Fruit fly (Drosophila melanogaster) whole organism, embryonic: Measurements from ENCODE around the gene teq.

Experiments
- B-H2 ChIP-seq: fragments of 200-800 bp; sonication (Bioruptor generic); optimal IDR thresholded peaks from 2 replicates; lab custom pipeline; 2018; ENCODE audit warnings: missing biosample characterization, mild to moderate bottlenecking, missing genetic modification characterization
- Blimp-1 ChIP-seq: fragments of 200-800 bp; sonication (Bioruptor generic); optimal IDR thresholded peaks from 3 replicates; lab custom pipeline; 2018; ENCODE audit warnings: missing biosample characterization, missing genetic modification characterization, mild to moderate bottlenecking, moderate library complexity, missing genetic modification reagents
- CG10274 ChIP-seq: fragments of 200-800 bp; sonication (Bioruptor generic); optimal IDR thresholded peaks from 3 replicates; lab custom pipeline; 2017; ENCODE audit warnings: missing biosample characterization, mild to moderate bottlenecking, missing genetic modification characterization
- CG12299 ChIP-seq: fragments of 200-800 bp; sonication (Bioruptor generic); optimal IDR thresholded peaks from 2 replicates; lab custom pipeline; 2018; ENCODE audit warnings: missing biosample characterization, mild to moderate bottlenecking, missing genetic modification characterization
- CG12942 ChIP-seq: fragments of 200-800 bp; sonication (Bioruptor generic); optimal IDR thresholded peaks from 3 replicates; lab custom pipeline; 2016; ENCODE audit warnings: missing biosample characterization, missing genetic modification characterization
- CG15696 ChIP-seq: fragments of 200-800 bp; sonication (Bioruptor generic); optimal IDR thresholded peaks from 2 replicates; lab custom pipeline; 2019; ENCODE audit warnings: missing biosample characterization, mild to moderate bottlenecking, missing genetic modification characterization, moderate library complexity
- CG16813 ChIP-seq: fragments of 200-800 bp; sonication (Bioruptor generic); IDR thresholded peaks from 3 replicates; pipeline ENCODE4 v1.3.6; 2022; ENCODE audit warnings: missing biosample characterization, missing genetic modification characterization; ENCODE audit not compliant: partially characterized antibody
- CG17802 ChIP-seq: fragments of 200-800 bp; sonication (Bioruptor generic); optimal IDR thresholded peaks from 2 replicates; lab custom pipeline; 2018; ENCODE audit warnings: missing biosample characterization, mild to moderate bottlenecking, missing genetic modification characterization, moderate library complexity
- CG2116 ChIP-seq: fragments of 200-800 bp; sonication (Bioruptor generic); optimal IDR thresholded peaks from 3 replicates; lab custom pipeline; 2018; ENCODE audit warnings: missing biosample characterization, mild to moderate bottlenecking, missing genetic modification characterization
- CG2199 ChIP-seq: fragments of 200-800 bp; sonication (Bioruptor generic); IDR thresholded peaks from 3 replicates; pipeline ENCODE4 v1.3.6; 2022; ENCODE audit warnings: missing biosample characterization, missing genetic modification characterization
- CG32532 ChIP-seq: fragments of 200-800 bp; sonication (Bioruptor generic); IDR thresholded peaks from 2 replicates; pipeline ENCODE4 v1.3.6; 2022; ENCODE audit warnings: missing biosample characterization, missing genetic modification characterization
- CG34376 ChIP-seq: fragments of 200-800 bp; sonication (Bioruptor generic); optimal IDR thresholded peaks from 2 replicates; lab custom pipeline; 2018; ENCODE audit warnings: missing biosample characterization, mild to moderate bottlenecking, missing genetic modification characterization
- CG5180 ChIP-seq: fragments of 200-800 bp; sonication (Bioruptor generic); optimal IDR thresholded peaks from 3 replicates; lab custom pipeline; 2017; ENCODE audit warnings: missing biosample characterization, missing genetic modification characterization, mild to moderate bottlenecking, moderate library complexity, missing genetic modification reagents
- CG7745 ChIP-seq: fragments of 200-800 bp; sonication (Bioruptor generic); optimal IDR thresholded peaks from 2 replicates; lab custom pipeline; 2018; ENCODE audit warnings: missing biosample characterization, mild to moderate bottlenecking, missing genetic modification characterization, moderate library complexity
- CG8089 ChIP-seq: fragments of 200-800 bp; sonication (Bioruptor generic); optimal IDR thresholded peaks from 3 replicates; lab custom pipeline; 2016; ENCODE audit warnings: missing biosample characterization, missing genetic modification characterization
- CG9215 ChIP-seq: fragments of 200-800 bp; sonication (Bioruptor generic); IDR thresholded peaks from 2 replicates; pipeline ENCODE4 v1.3.6; 2022; ENCODE audit warnings: missing biosample characterization, missing genetic modification characterization
- CG9727 ChIP-seq: fragments of 200-800 bp; sonication (Bioruptor generic); optimal IDR thresholded peaks from 3 replicates; lab custom pipeline; 2017; ENCODE audit warnings: missing biosample characterization, mild to moderate bottlenecking, missing genetic modification characterization
- CkIIα-i1 ChIP-seq: fragments of 200-800 bp; sonication (Bioruptor generic); IDR thresholded peaks from 2 replicates; pipeline ENCODE4 v1.3.6; 2022; ENCODE audit warnings: missing biosample characterization, missing genetic modification characterization
- Doc3 ChIP-seq: fragments of 200-800 bp; sonication (Bioruptor generic); IDR thresholded peaks from 3 replicates; pipeline ENCODE4 v1.3.6; 2022; ENCODE audit warnings: missing biosample characterization, missing genetic modification characterization; ENCODE audit not compliant: partially characterized antibody
- Dp ChIP-seq: fragments of 200-800 bp; sonication (Bioruptor generic); optimal IDR thresholded peaks from 2 replicates; lab custom pipeline; 2018; ENCODE audit warnings: missing biosample characterization, mild to moderate bottlenecking, missing genetic modification characterization, moderate library complexity
- GATAe ChIP-seq: fragments of 200-800 bp; sonication (Bioruptor generic); conservative IDR thresholded peaks from 2 replicates; pipeline ENCODE4 v1.3.6; 2022; ENCODE audit warnings: missing biosample characterization, missing genetic modification characterization
- H2.0 ChIP-seq: fragments of 200-800 bp; sonication (Bioruptor generic); IDR thresholded peaks from 2 replicates; pipeline ENCODE4 v1.3.6; 2022; ENCODE audit warnings: missing biosample characterization, missing genetic modification characterization
- Oli ChIP-seq: fragments of 200-800 bp; sonication (Bioruptor generic); optimal IDR thresholded peaks from 2 replicates; lab custom pipeline; 2018; ENCODE audit warnings: missing biosample characterization, mild to moderate bottlenecking, missing genetic modification characterization, moderate library complexity
- Pdp1 ChIP-seq, 2 experiments: fragments of 200-800 bp; sonication (Bioruptor generic); optimal IDR thresholded peaks; 3 replicates each; lab custom pipeline; 2016; ENCODE audit warnings: missing biosample characterization in 2 of 2, missing genetic modification characterization in 2 of 2, mild to moderate bottlenecking in 1 of 2, moderate library complexity in 1 of 2
- TFAM ChIP-seq: fragments of 200-800 bp; sonication (Bioruptor generic); optimal IDR thresholded peaks from 2 replicates; lab custom pipeline; 2017; ENCODE audit warnings: missing biosample characterization, missing genetic modification characterization, inconsistent platforms
- ap ChIP-seq: fragments of 200-800 bp; sonication (Bioruptor generic); IDR thresholded peaks from 2 replicates; pipeline ENCODE4 v1.3.6; 2022; ENCODE audit warnings: missing biosample characterization, missing genetic modification characterization
- ara ChIP-seq: fragments of 200-800 bp; sonication (Bioruptor generic); IDR thresholded peaks from 2 replicates; pipeline ENCODE4 v1.3.6; 2022; ENCODE audit warnings: missing biosample characterization, missing genetic modification characterization
- bowl ChIP-seq: fragments of 200-800 bp; sonication (Bioruptor generic); IDR thresholded peaks from 2 replicates; pipeline ENCODE4 v1.3.6; 2022; ENCODE audit warnings: missing biosample characterization, missing genetic modification characterization
- cas ChIP-seq: fragments of 200-800 bp; sonication (Bioruptor generic); IDR thresholded peaks from 2 replicates; pipeline ENCODE4 v1.3.6; 2022; ENCODE audit warnings: missing biosample characterization, missing genetic modification characterization
- cg ChIP-seq: fragments of 200-800 bp; sonication (Bioruptor generic); optimal IDR thresholded peaks from 3 replicates; lab custom pipeline; 2019; ENCODE audit warnings: missing biosample characterization, mild to moderate bottlenecking, missing genetic modification characterization, moderate library complexity
- chinmo ChIP-seq: fragments of 200-800 bp; sonication (Bioruptor generic); IDR thresholded peaks from 4 replicates; pipeline ENCODE4 v1.3.6; 2022; ENCODE audit warnings: missing biosample characterization, missing genetic modification characterization; ENCODE audit not compliant: partially characterized antibody
- eve ChIP-seq, 2 experiments: fragments of >200 bp; optimal IDR thresholded peaks; 2 replicates each; lab custom pipeline; 2017; ENCODE audit warnings: missing biosample characterization in 2 of 2, missing genetic modification characterization in 2 of 2
- eyg ChIP-seq: fragments of 200-800 bp; sonication (Bioruptor generic); optimal IDR thresholded peaks from 3 replicates; lab custom pipeline; 2016; ENCODE audit warnings: missing biosample characterization, missing genetic modification characterization
- fd64A ChIP-seq: fragments of 200-800 bp; sonication (Bioruptor generic); optimal IDR thresholded peaks from 3 replicates; lab custom pipeline; 2018; ENCODE audit warnings: missing biosample characterization, mild to moderate bottlenecking, missing genetic modification characterization
- gfzf ChIP-seq: fragments of 200-800 bp; sonication (Bioruptor generic); optimal IDR thresholded peaks from 2 replicates; lab custom pipeline; 2016; ENCODE audit warnings: missing biosample characterization, mild to moderate bottlenecking, missing genetic modification characterization, moderate library complexity
- grau ChIP-seq: fragments of 200-800 bp; optimal IDR thresholded peaks from 3 replicates; lab custom pipeline; 2019; ENCODE audit warnings: missing biosample characterization, mild to moderate bottlenecking, missing genetic modification characterization, moderate library complexity
- gsb-n ChIP-seq: fragments of 200-800 bp; sonication (Bioruptor generic); optimal IDR thresholded peaks from 3 replicates; lab custom pipeline; 2018; ENCODE audit warnings: missing biosample characterization, mild to moderate bottlenecking, missing genetic modification characterization
- ind ChIP-seq: fragments of 200-800 bp; sonication (Bioruptor generic); optimal IDR thresholded peaks from 3 replicates; lab custom pipeline; 2016; ENCODE audit warnings: missing biosample characterization, missing genetic modification characterization
- nerfin-1 ChIP-seq: fragments of 200-800 bp; sonication (Bioruptor generic); optimal IDR thresholded peaks from 3 replicates; lab custom pipeline; 2019; ENCODE audit warnings: missing biosample characterization, mild to moderate bottlenecking, missing genetic modification characterization, moderate library complexity
- odd ChIP-seq: fragments of 200-800 bp; sonication (Bioruptor generic); optimal IDR thresholded peaks from 2 replicates; lab custom pipeline; 2017; ENCODE audit warnings: missing biosample characterization, mild to moderate bottlenecking, missing genetic modification characterization
- pita ChIP-seq: fragments of 200-800 bp; sonication (Bioruptor generic); optimal IDR thresholded peaks from 2 replicates; lab custom pipeline; 2017; ENCODE audit warnings: missing biosample characterization, mild to moderate bottlenecking, missing genetic modification characterization
- slou ChIP-seq: fragments of 200-800 bp; sonication (Bioruptor generic); optimal IDR thresholded peaks from 3 replicates; lab custom pipeline; 2016; ENCODE audit warnings: missing biosample characterization, missing genetic modification characterization
- tin ChIP-seq: fragments of 200-800 bp; sonication (Bioruptor generic); optimal IDR thresholded peaks from 3 replicates; lab custom pipeline; 2016; ENCODE audit warnings: missing biosample characterization, missing genetic modification characterization
- tx ChIP-seq: fragments of 200-800 bp; sonication (Bioruptor generic); optimal IDR thresholded peaks from 2 replicates; lab custom pipeline; 2016; ENCODE audit warnings: missing biosample characterization, missing genetic modification characterization
- wek ChIP-seq: fragments of 200-800 bp; sonication (Bioruptor generic); optimal IDR thresholded peaks from 3 replicates; lab custom pipeline; 2018; ENCODE audit warnings: missing biosample characterization, mild to moderate bottlenecking, missing genetic modification characterization, moderate library complexity
- z ChIP-seq: fragments of 200-800 bp; sonication (Bioruptor generic); IDR thresholded peaks from 3 replicates; pipeline ENCODE4 v1.3.6; 2022; ENCODE audit warnings: missing biosample characterization, missing genetic modification characterization
- zen2 ChIP-seq: fragments of 200-800 bp; sonication (Bioruptor generic); IDR thresholded peaks from 3 replicates; pipeline ENCODE4 v1.3.6; 2022; ENCODE audit warnings: missing biosample characterization, missing genetic modification characterization; ENCODE audit not compliant: partially characterized antibody
- zf30C ChIP-seq: fragments of 200-800 bp; sonication (Bioruptor generic); optimal IDR thresholded peaks from 3 replicates; lab custom pipeline; 2018; ENCODE audit warnings: missing biosample characterization, mild to moderate bottlenecking, missing genetic modification characterization

The teq gene

dm6 chr3L:9127690-9128458 lies 53.4 kb downstream of the teq start (continued):
- TF ChIP-seq tin (GFP tag; lab: Kevin White, UChicago) (peak; percentile 54), CG10274 (GFP tag; lab: Kevin White, UChicago) (peak; percentile 8), CG5180 (GFP tag; lab: Kevin White, UChicago) (peak; percentile 34), CG15696 (tag; lab: Kevin White, UChicago) (peak; percentile 38), ap (GFP tag; lab: Robert Waterston, UW) (0 out of 2 replicates have a peak, but pooled peaks have one; percentile 3), H2.0 (no peak), CkIIα-i1 (GFP tag; lab: Robert Waterston, UW) (no peak), gsb-n (tag; lab: Kevin White, UChicago) (no peak), z (no peak; the same call in 2 of the 3 replicates), cas (GFP tag; lab: Robert Waterston, UW) (no peak), CG16813 (GFP tag; lab: Robert Waterston, UW) (no peak), tx (GFP tag; lab: Kevin White, UChicago) (peak; percentile 30), CG34376 (GFP tag; lab: Kevin White, UChicago) (peak; percentile 17), B-H2 (no peak), CG12942 (GFP tag; lab: Kevin White, UChicago) (peak; percentile 2), slou (GFP tag; lab: Kevin White, UChicago) (peak; percentile 8), nerfin-1 (tag; lab: Kevin White, UChicago) (no peak), cg (GFP tag; lab: Kevin White, UChicago) (no peak), Pdp1 (GFP tag; optimal IDR thresholded peaks at IDR 0.05; lab: Kevin White, UChicago) (peak; percentile 74 to 81), TFAM (GFP tag; lab: Kevin White, UChicago) (no peak), Blimp-1 (GFP tag; lab: Kevin White, UChicago) (peak; percentile 30), CG2116 (no peak), CG2199 (GFP tag; lab: Robert Waterston, UW) (no peak), eve (GFP tag; optimal IDR thresholded peaks at IDR 0.05; lab: Kevin White, UChicago) (peak in 1 of 2 experiments; percentile 86), CG9215 (GFP tag; lab: Robert Waterston, UW) (peak; percentile 23; the same call in 1 of the 2 replicates), wek (GFP tag; lab: Kevin White, UChicago) (no peak), grau (tag; lab: Kevin White, UChicago) (peak; percentile 67), Oli (peak; percentile 63), GATAe (GFP tag; lab: Robert Waterston, UW) (no peak), CG17802 (tag; lab: Kevin White, UChicago) (no peak), zf30C (peak; percentile 59), Doc3 (GFP tag; lab: Robert Waterston, UW) (no peak), CG8089 (GFP tag; lab: Kevin White, UChicago) (no peak), bowl (GFP tag; lab: Robert Waterston, UW) (no peak), CG7745 (no peak), odd (no peak), zen2 (GFP tag; lab: Robert Waterston, UW) (no peak), ara (GFP tag; lab: Robert Waterston, UW) (no peak), gfzf (GFP tag; lab: Kevin White, UChicago) (no peak), ind (GFP tag; lab: Kevin White, UChicago) (peak; percentile 49), fd64A (GFP tag; lab: Kevin White, UChicago) (no peak), CG32532 (no peak; the same call in 1 of the 2 replicates), chinmo (peak; percentile 62; the same call in 1 of the 4 replicates), pita (GFP tag; lab: Kevin White, UChicago) (no peak), eyg (GFP tag; lab: Kevin White, UChicago) (peak; percentile 32), Dp (GFP tag; lab: Kevin White, UChicago) (no peak), CG12299 (tag; lab: Kevin White, UChicago) (peak; percentile 9), CG9727 (GFP tag; lab: Kevin White, UChicago) (peak; percentile 63)
